Fruit fly (Drosophila melanogaster): ENCODE measurements around the gene CG2747.

- TF ChIP-seq psq (optimal IDR thresholded peaks at IDR 0.05) (no peak), usp (GFP tag; optimal IDR thresholded peaks at IDR 0.05) (no peak), pan (optimal IDR thresholded peaks at IDR 0.05) (no peak), EcR (GFP tag; optimal IDR thresholded peaks at IDR 0.05) (no peak)
These were observed 63.9 kb downstream of the CG2747 start for dm6 chr3R:7966544-7967264.

Data from whole organism.